Worm (Caenorhabditis elegans) whole organism, L4/young adult: ENCODE measurements around the gene F10C2.3.

Experiments used
- W03F9.2 ChIP-seq: fragments of 150-350 bp; optimal IDR thresholded peaks from 2 replicates; lab custom pipeline; 2014; ENCODE audit warnings: missing biosample characterization, missing genetic modification characterization
- him-1 ChIP-seq: sonication (generic microtip); optimal IDR thresholded peaks from 2 replicates; lab custom pipeline; 2016; ENCODE audit warnings: missing genotype, missing genetic modification reagents, missing genetic modification characterization, missing compliant biosample characterization

DNA sequence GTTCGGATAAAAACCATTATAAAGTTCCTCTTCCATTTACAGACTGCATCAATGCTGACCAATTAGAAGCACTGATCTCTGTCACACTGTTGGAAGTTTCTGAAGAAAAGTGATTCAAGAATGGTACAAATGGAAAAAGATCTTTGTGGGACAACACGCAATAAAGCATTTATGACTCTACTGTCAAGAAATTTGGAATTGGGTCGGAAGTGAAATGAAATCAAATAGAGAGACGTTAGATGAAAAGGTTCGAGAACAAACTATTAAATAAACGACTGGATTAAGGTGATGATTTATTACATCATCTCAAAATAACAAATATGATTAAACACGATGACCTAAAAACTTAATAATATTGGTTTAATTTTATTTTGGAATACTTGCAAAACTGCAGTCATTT lies 13.6 kb upstream of the F10C2.3 start, which contains the start of gene F57F5.3:
- TF ChIP-seq him-1 (tag; lab: Kevin White, UChicago) (no peak), W03F9.2 (tag; lab: Kevin White, UChicago) (no peak)
